Worm (Caenorhabditis elegans): ENCODE data around the gene nuo-4.

Gene nuo-4

DNA sequence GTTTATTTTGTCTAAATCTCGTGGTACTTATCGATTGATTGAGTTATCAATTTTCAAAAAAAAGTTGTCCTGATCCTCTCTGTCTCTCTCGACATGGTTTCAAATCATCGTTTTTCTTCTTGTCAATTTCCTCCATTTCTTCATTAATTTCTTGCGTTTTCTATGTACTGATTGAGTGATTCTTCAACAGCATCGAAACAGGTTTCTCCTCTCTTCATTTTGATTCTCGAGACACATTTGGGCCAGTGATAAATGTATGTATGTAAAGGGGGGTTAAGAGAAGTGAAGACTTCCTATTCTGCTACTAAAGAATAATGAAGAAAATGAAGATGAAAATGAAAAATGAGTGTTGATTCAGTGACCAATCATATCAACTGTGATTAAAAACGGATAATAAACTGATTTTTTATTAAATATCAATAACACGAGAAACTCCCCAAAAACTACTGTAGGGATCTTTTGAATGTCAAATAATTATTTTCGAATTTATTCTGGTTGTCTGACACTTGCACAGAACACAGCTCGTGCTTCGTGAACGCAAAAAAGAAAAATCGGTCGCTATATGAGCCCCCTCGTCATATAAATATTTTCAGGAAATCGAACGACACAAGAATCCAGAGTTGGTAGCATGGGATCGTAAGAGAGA, 44.6 kb upstream of the nuo-4 start (continued):
- no peak for TF ChIP-seq fkh-8 (tag; optimal IDR thresholded peaks at IDR 0.05)
- TF ChIP-seq ceh-8 (GFP tag; optimal IDR thresholded peaks at IDR 0.05): no peak
- TF ChIP-seq tbx-2 (tag; optimal IDR thresholded peaks at IDR 0.05): peak; percentile 36
- TF ChIP-seq lin-15B (tag; optimal IDR thresholded peaks at IDR 0.05): no peak
- TF ChIP-seq swsn-7 (tag; optimal IDR thresholded peaks at IDR 0.05): no peak
- TF ChIP-seq ceh-90 (tag; optimal IDR thresholded peaks at IDR 0.05): no peak
- TF ChIP-seq sox-4 (tag; optimal IDR thresholded peaks at IDR 0.05): no peak
- TF ChIP-seq nhr-28 (tag; optimal IDR thresholded peaks at IDR 0.05): no peak
- no peak for TF ChIP-seq ceh-88 (GFP tag; IDR thresholded peaks at IDR 0.05)
- TF ChIP-seq unc-62 (GFP tag; optimal IDR thresholded peaks at IDR 0.05): no peak

DNA sequence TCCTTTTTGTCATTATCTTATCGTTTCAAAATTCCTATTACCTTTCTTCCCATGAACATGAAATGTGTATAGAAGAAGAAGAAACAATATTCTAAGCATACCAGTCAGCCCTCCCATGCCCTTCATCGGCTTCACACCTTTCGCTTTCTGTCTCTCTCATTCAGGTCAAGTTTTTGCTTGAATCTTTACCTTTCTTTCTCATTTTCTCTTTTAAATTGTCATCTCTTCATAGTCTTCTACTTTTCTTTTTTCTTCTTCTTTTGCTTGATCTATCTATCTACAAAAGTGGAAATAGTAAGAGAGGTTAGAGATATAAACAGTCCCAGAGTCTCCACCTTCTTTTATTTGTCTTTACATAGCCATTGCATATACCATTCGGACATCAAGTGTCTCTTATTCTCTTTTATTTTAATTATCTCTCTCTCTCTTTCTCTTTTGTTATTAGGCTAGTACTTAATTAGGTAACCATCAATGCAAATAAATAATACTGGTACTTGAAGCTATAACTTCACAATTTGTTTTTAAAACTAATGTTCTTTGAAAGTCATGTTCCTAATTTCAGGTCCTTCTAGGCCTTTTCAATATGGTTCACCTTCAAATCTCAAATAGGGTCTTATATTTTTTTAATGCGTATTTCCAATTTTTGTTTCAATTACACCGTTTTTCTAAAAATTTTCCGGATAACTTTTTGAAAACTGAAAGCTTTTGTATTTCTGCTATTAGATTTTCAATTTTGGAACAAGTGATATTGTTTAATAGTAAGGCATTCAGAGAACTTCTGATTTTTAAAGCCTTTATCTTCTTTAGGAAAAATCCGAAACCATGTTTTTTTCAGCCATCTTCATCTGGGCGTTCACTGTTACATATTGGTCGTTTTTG, 43.0 kb upstream of the nuo-4 start, which contains the start of gene dpy-31:
TSS of gene dpy-31 (plus strand) at position 829 of the 879 bp plus-strand sequence.
- TF ChIP-seq sox-4 (tag; optimal IDR thresholded peaks at IDR 0.05): no peak
- no peak for TF ChIP-seq lin-39 (tag; optimal IDR thresholded peaks at IDR 0.05)
- TF ChIP-seq rnt-1 (tag; optimal IDR thresholded peaks at IDR 0.05): no peak
- TF ChIP-seq nhr-237 (tag; optimal IDR thresholded peaks at IDR 0.05): no peak
- peak; percentile 37 for TF ChIP-seq nhr-71 (tag; optimal IDR thresholded peaks at IDR 0.05)
- TF ChIP-seq C04F5.9 (tag; optimal IDR thresholded peaks at IDR 0.05): no peak
- peak in 3 of 6 experiments; percentile 10 to 79 (median 21) for TF ChIP-seq elt-3 (tag; optimal IDR thresholded peaks at IDR 0.05)
- TF ChIP-seq zip-4 (GFP tag; optimal IDR thresholded peaks at IDR 0.05): no peak
- TF ChIP-seq ets-5 (GFP tag; IDR thresholded peaks at IDR 0.05): no peak
- TF ChIP-seq blmp-1 (tag; optimal IDR thresholded peaks at IDR 0.05): peak; percentile 98
- no peak for TF ChIP-seq xbp-1 (tag; optimal IDR thresholded peaks at IDR 0.05)
- TF ChIP-seq swsn-7 (tag; optimal IDR thresholded peaks at IDR 0.05): no peak
- TF ChIP-seq pax-3 (tag; optimal IDR thresholded peaks at IDR 0.05): no peak
- TF ChIP-seq fkh-8 (tag; optimal IDR thresholded peaks at IDR 0.05): no peak
- TF ChIP-seq unc-62 (GFP tag; optimal IDR thresholded peaks at IDR 0.05): no peak
- TF ChIP-seq ceh-63 (GFP tag; optimal IDR thresholded peaks at IDR 0.05): no peak
- TF ChIP-seq ztf-11 (tag; optimal IDR thresholded peaks at IDR 0.05): no peak
- TF ChIP-seq ceh-90 (tag; optimal IDR thresholded peaks at IDR 0.05): no peak
- no peak for TF ChIP-seq lin-15B (tag; optimal IDR thresholded peaks at IDR 0.05)
- no peak for TF ChIP-seq elt-2 (tag; optimal IDR thresholded peaks at IDR 0.05)
- TF ChIP-seq nhr-77 (tag; optimal IDR thresholded peaks at IDR 0.05): no peak
- TF ChIP-seq snu-23 (GFP tag; optimal IDR thresholded peaks at IDR 0.05): peak; percentile 14
- TF ChIP-seq pqm-1 (tag; optimal IDR thresholded peaks at IDR 0.05): no peak
- no peak for TF ChIP-seq vab-15 (tag; optimal IDR thresholded peaks at IDR 0.05)
- TF ChIP-seq lin-35 (GFP tag; optimal IDR thresholded peaks at IDR 0.05): no peak
- TF ChIP-seq nhr-90 (tag; optimal IDR thresholded peaks at IDR 0.05; ENCODE audit: poor library complexity): no peak
- no peak for TF ChIP-seq F16B12.6 (tag; optimal IDR thresholded peaks at IDR 0.05)
- no peak for TF ChIP-seq fkh-4 (tag; optimal IDR thresholded peaks at IDR 0.05; ENCODE audit: borderline replicate concordance)
- no peak for TF ChIP-seq aha-1 (tag; optimal IDR thresholded peaks at IDR 0.05)
- no peak for TF ChIP-seq mdl-1 (tag; optimal IDR thresholded peaks at IDR 0.05)
- TF ChIP-seq alr-1 (tag; optimal IDR thresholded peaks at IDR 0.05; ENCODE audit: borderline replicate concordance): no peak
- no peak for TF ChIP-seq unc-30 (tag; optimal IDR thresholded peaks at IDR 0.05)
- TF ChIP-seq efl-3 (GFP tag; optimal IDR thresholded peaks at IDR 0.05): no peak
- no peak for TF ChIP-seq C16A3.4 (tag; optimal IDR thresholded peaks at IDR 0.05)
- TF ChIP-seq nhr-84 (tag; optimal IDR thresholded peaks at IDR 0.05): no peak
- TF ChIP-seq Y116A8C.19 (tag; optimal IDR thresholded peaks at IDR 0.05; ENCODE audit: borderline replicate concordance): no peak
- no peak for TF ChIP-seq sptf-1 (tag; optimal IDR thresholded peaks at IDR 0.05)
- no peak for TF ChIP-seq nhr-11 (tag; optimal IDR thresholded peaks at IDR 0.05)
- TF ChIP-seq zag-1 (tag; optimal IDR thresholded peaks at IDR 0.05): no peak
- no peak for TF ChIP-seq ces-1 (GFP tag; optimal IDR thresholded peaks at IDR 0.05)
- no peak for TF ChIP-seq unc-86 (tag; optimal IDR thresholded peaks at IDR 0.05)
- no peak for TF ChIP-seq hpl-2 (GFP tag; optimal IDR thresholded peaks at IDR 0.05)
- no peak for TF ChIP-seq fos-1 (tag; optimal IDR thresholded peaks at IDR 0.05)
- TF ChIP-seq ceh-88 (GFP tag; IDR thresholded peaks at IDR 0.05): no peak
- no peak for TF ChIP-seq ama-1 (optimal IDR thresholded peaks at IDR 0.05)
- TF ChIP-seq ceh-8 (GFP tag; optimal IDR thresholded peaks at IDR 0.05): no peak

Measured in whole organism, L1 larva.